Fruit fly (Drosophila melanogaster) whole organism, embryonic: Measurements from ENCODE around the gene Adar.
A peak's percentile ranks its signal among the peaks of the same experiment; 100 is the strongest.

ENCODE experiments used
- Ada2b ChIP-seq: fragments of 200-800 bp; sonication (Bioruptor generic); IDR thresholded peaks from 2 replicates; pipeline ENCODE4 v1.3.6; 2022; ENCODE audit warnings: missing biosample characterization, missing genetic modification characterization
- Blimp-1 ChIP-seq: fragments of 200-800 bp; sonication (Bioruptor generic); optimal IDR thresholded peaks from 3 replicates; lab custom pipeline; 2018; ENCODE audit warnings: missing biosample characterization, missing genetic modification characterization, mild to moderate bottlenecking, moderate library complexity, missing genetic modification reagents
- BtbVII ChIP-seq: fragments of 200-800 bp; sonication (Bioruptor generic); optimal IDR thresholded peaks from 3 replicates; lab custom pipeline; 2017; ENCODE audit warnings: missing biosample characterization, mild to moderate bottlenecking, missing genetic modification characterization
- C15 ChIP-seq: fragments of 200-800 bp; sonication (Bioruptor generic); IDR thresholded peaks from 3 replicates; pipeline ENCODE4 v1.3.6; 2022; ENCODE audit warnings: missing biosample characterization, missing genetic modification characterization
- CG16779 ChIP-seq: fragments of 200-800 bp; sonication (Bioruptor generic); IDR thresholded peaks from 2 replicates; pipeline ENCODE4 v1.3.6; 2022; ENCODE audit warnings: missing biosample characterization, missing genetic modification characterization
- CG16815 ChIP-seq: fragments of 200-800 bp; sonication (Bioruptor generic); optimal IDR thresholded peaks from 3 replicates; lab custom pipeline; 2017; ENCODE audit warnings: missing biosample characterization, mild to moderate bottlenecking, missing genetic modification characterization
- CG33557 ChIP-seq: fragments of 200-800 bp; sonication (Bioruptor generic); optimal IDR thresholded peaks from 2 replicates; lab custom pipeline; 2019; ENCODE audit warnings: missing biosample characterization, mild to moderate bottlenecking, missing genetic modification characterization, moderate library complexity
- CG6654 ChIP-seq: fragments of 200-800 bp; sonication (Bioruptor generic); optimal IDR thresholded peaks from 2 replicates; lab custom pipeline; 2017; ENCODE audit warnings: missing biosample characterization, mild to moderate bottlenecking, missing genetic modification characterization
- Dp ChIP-seq: fragments of 200-800 bp; sonication (Bioruptor generic); optimal IDR thresholded peaks from 2 replicates; lab custom pipeline; 2018; ENCODE audit warnings: missing biosample characterization, mild to moderate bottlenecking, missing genetic modification characterization, moderate library complexity
- Hr51 ChIP-seq, 2 experiments: fragments of 200-800 bp; sonication (Bioruptor generic); optimal IDR thresholded peaks; 2 replicates in 1 of 2; 3 replicates in 1 of 2; lab custom pipeline; 2016 to 2018; ENCODE audit warnings: missing biosample characterization in 2 of 2, missing genetic modification characterization in 2 of 2, mild to moderate bottlenecking in 1 of 2, moderate library complexity in 1 of 2
- ci ChIP-seq: fragments of 200-800 bp; sonication (Bioruptor generic); IDR thresholded peaks from 3 replicates; pipeline ENCODE4 v1.3.6; 2022; ENCODE audit warnings: missing biosample characterization, missing genetic modification characterization
- mam ChIP-seq: fragments of 200-800 bp; sonication (Bioruptor generic); optimal IDR thresholded peaks from 3 replicates; lab custom pipeline; 2016; ENCODE audit warnings: missing biosample characterization, missing genetic modification characterization
- sug ChIP-seq: fragments of 200-800 bp; optimal IDR thresholded peaks from 2 replicates; lab custom pipeline; 2019; ENCODE audit warnings: missing biosample characterization, mild to moderate bottlenecking, missing genetic modification characterization, moderate library complexity
- vvl ChIP-seq: fragments of 200-800 bp; sonication (Bioruptor generic); IDR thresholded peaks from 2 replicates; pipeline ENCODE4 v1.3.6; 2022; ENCODE audit warnings: missing biosample characterization, missing genetic modification characterization

Adar gene

DNA sequence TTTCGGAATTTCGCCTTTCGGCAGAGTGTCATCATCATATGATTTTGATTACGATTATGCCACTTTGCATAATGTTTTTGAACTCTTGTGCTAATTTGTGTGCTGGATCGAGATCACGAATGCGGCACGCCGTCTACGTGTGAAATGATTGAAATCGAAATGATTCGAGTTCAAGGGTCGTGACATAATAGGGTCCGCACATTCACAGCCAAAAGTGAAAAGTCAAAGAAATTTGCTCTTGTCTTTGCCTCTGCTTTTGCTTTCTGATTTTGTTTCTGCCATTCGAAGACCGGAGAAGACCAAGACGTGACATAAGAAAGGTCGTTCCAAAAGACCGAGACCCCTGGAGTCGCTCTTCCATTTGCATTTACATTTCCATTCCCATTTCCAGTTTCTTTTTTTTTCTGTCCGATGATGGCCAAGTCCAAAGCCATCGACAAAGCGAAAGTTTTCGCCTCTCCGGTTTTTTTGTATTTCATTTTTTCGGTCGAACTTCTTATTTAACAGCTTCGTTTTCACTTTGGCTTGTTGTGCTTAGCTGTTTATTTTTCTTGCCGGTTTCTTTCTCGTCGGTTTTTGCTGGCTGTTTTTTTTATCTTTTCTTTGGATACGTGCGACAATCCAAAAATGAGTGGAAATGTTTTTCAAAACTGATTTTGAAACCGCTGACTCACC, 61.3 kb downstream of the Adar start (continued):
- TF ChIP-seq BtbVII (GFP tag; lab: Kevin White, UChicago) (no peak), sug (tag; lab: Kevin White, UChicago) (no peak), Blimp-1 (GFP tag; lab: Kevin White, UChicago) (peak; percentile 96), CG33557 (GFP tag; lab: Kevin White, UChicago) (no peak), vvl (GFP tag; lab: Robert Waterston, UW) (peak; percentile 33; the same call in 1 of the 2 replicates), CG16779 (GFP tag; lab: Robert Waterston, UW) (no peak), mam (no peak), CG16815 (GFP tag; lab: Kevin White, UChicago) (no peak), C15 (GFP tag; lab: Robert Waterston, UW) (no peak), ci (no peak), Ada2b (GFP tag; lab: Robert Waterston, UW) (no peak), Hr51 (GFP tag; optimal IDR thresholded peaks at IDR 0.05; lab: Kevin White, UChicago) (no peak), CG6654 (no peak), Dp (GFP tag; lab: Kevin White, UChicago) (no peak)
